Worm (Caenorhabditis elegans): Measurements from ENCODE around the gene sorf-2.

DNA sequence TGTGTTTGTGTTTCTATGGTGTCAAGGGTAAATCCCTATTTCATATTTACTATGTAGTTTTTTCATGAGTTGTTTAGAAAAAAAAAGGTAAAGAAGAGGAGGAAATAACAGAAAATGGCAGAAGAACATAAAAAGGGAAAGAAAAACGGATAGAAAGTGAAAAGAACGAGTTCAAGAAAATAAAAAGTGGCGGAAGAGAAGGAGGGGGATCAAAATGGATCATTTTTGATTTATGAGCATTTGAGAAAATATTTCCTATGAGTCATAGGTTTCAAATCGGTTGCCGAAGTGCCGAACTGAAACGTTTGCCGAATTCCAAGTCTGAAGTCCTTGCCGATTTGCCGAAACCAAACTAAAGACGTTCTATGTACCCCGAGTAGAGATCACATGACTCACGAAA is 12.4 kb downstream of the sorf-2 start:
- TF ChIP-seq mdl-1 (tag; optimal IDR thresholded peaks at IDR 0.05) (no peak), lin-13 (GFP tag; optimal IDR thresholded peaks at IDR 0.05) (no peak), nhr-237 (tag; optimal IDR thresholded peaks at IDR 0.05) (no peak), elt-3 (tag; optimal IDR thresholded peaks at IDR 0.05) (no peak), ama-1 (optimal IDR thresholded peaks at IDR 0.05) (no peak), aly-2 (tag; optimal IDR thresholded peaks at IDR 0.05) (no peak), unc-62 (GFP tag; optimal IDR thresholded peaks at IDR 0.05) (no peak), unc-55 (GFP tag; optimal IDR thresholded peaks at IDR 0.05) (peak; percentile 52), zag-1 (tag; optimal IDR thresholded peaks at IDR 0.05) (no peak), nhr-11 (tag; optimal IDR thresholded peaks at IDR 0.05) (no peak), nhr-12 (tag; optimal IDR thresholded peaks at IDR 0.05) (no peak), elt-1 (tag; optimal IDR thresholded peaks at IDR 0.05) (no peak), egl-27 (tag; optimal IDR thresholded peaks at IDR 0.05) (no peak), lin-11 (tag; optimal IDR thresholded peaks at IDR 0.05) (no peak)

All from whole organism, L2 larva.